Fruit fly (Drosophila melanogaster): ENCODE results near the gene tadr.

The tadr gene

DNA sequence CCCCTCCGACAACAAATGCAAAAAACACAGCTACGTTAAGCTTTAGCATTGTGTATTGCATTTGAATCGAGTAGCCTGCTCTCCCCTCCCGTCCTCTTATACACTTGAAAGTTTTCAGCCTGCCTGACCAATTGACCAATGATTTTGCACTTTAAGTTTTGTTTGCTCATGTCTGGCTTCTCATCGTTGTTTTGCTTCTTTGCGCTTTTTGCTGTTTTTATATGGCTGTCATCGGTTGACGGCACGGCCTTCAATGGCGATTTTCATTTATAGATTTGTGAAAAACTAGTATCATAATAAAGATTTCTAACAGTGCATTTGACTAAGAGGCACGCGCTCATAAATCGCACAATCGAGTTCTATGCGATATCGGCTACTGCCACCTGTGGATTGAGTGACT, 9.3 kb upstream of the tadr start:
- TF ChIP-seq Drgx (GFP tag; IDR thresholded peaks at IDR 0.05) (peak; percentile 40), tup (GFP tag; optimal IDR thresholded peaks at IDR 0.05) (no peak), sens (GFP tag) (peak; percentile 71)

DNA sequence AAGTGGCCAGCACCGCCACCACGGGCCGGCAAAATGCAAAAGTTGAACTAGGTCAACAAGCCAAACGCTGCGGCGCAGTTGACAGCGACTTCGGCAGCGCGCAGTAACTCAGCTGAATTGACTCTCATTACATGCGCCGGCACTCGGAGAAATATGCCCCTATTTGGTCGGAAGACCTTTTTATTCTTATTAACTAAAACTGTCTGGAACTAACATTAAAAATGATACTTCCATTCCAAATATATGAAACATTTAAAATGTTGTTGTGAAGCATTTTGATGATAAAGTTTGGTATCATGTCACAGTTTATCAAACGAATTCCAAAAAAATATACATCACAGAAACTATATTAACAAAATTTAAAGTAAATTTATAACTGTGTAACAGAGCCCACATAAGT, 8.1 kb upstream of the tadr start:
- TF ChIP-seq Hr51 (GFP tag; optimal IDR thresholded peaks at IDR 0.05) (peak in 1 of 2 experiments; percentile 13), Drgx (GFP tag; IDR thresholded peaks at IDR 0.05) (peak; percentile 53; the same call in 1 of the 2 replicates), CG17568 (GFP tag; optimal IDR thresholded peaks at IDR 0.05) (no peak)

DNA sequence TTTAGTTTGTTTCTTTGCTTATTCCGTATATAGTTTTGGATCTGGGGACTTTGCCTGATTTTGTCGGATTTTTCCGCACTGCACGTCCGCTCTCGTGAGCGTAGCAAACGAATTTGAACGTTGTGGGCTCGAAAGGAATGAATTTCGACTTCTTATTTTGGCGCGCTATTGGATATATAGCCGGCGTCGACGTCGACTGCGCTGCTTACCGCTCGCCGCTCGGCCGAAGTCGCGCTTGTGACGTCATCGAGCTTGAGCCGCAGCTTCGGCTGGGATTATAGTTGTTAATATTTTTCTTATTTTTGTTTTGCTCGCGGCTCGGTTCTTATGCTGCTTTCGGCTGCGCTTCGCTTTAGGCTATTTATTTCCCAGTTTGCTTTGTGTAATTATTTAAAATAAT, 5.4 kb upstream of the tadr start:
- peak; percentile 69 for TF ChIP-seq Deaf1 (tag; optimal IDR thresholded peaks at IDR 0.05)
- peak; percentile 91 for TF ChIP-seq CG13894 (tag; optimal IDR thresholded peaks at IDR 0.05)
- no peak; the same call in 2 of the 3 replicates for TF ChIP-seq dysf (GFP tag; IDR thresholded peaks at IDR 0.05)
- TF ChIP-seq pzg (GFP tag; optimal IDR thresholded peaks at IDR 0.05) = no peak
- TF ChIP-seq chinmo (GFP tag; IDR thresholded peaks at IDR 0.05; ENCODE audit: partially characterized antibody) = peak; percentile 87; the same call in 3 of the 4 replicates
- peak; percentile 64 for TF ChIP-seq Ets65A (GFP tag)
- TF ChIP-seq Adf1 (GFP tag; IDR thresholded peaks at IDR 0.05) = peak; percentile 84

DNA sequence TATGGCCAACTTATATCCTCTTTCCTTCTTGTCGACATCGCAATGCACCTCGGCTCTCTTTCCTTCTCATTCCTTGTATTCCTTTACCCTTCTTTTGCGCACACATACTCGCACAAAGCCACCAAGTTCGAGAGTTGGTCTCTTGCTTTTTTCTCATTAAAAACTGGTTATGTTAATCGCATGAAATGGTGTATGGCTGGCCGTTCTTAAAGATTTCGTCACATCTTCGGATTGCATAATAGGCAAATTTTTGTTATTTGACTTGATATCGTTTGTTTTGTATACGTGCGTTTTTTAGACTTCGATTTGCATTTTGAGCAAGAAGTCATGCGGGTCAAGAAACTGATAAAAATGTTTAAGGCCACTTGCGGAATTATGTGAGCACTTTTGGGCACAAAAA, 4.4 kb upstream of the tadr start:
- TF ChIP-seq vvl (GFP tag; IDR thresholded peaks at IDR 0.05) (peak; percentile 63), CG8089 (GFP tag; optimal IDR thresholded peaks at IDR 0.05) (no peak), sim (GFP tag; IDR thresholded peaks at IDR 0.05) (no peak), chinmo (GFP tag; IDR thresholded peaks at IDR 0.05; ENCODE audit: partially characterized antibody) (peak; percentile 80; the same call in 2 of the 4 replicates), pros (GFP tag; optimal IDR thresholded peaks at IDR 0.05) (peak; percentile 33), Pdp1 (GFP tag; optimal IDR thresholded peaks at IDR 0.05) (peak in 1 of 2 experiments; percentile 66), Asciz (GFP tag; optimal IDR thresholded peaks at IDR 0.05) (no peak), disco-r (GFP tag; optimal IDR thresholded peaks at IDR 0.05) (no peak), wek (GFP tag; optimal IDR thresholded peaks at IDR 0.05) (no peak)

DNA sequence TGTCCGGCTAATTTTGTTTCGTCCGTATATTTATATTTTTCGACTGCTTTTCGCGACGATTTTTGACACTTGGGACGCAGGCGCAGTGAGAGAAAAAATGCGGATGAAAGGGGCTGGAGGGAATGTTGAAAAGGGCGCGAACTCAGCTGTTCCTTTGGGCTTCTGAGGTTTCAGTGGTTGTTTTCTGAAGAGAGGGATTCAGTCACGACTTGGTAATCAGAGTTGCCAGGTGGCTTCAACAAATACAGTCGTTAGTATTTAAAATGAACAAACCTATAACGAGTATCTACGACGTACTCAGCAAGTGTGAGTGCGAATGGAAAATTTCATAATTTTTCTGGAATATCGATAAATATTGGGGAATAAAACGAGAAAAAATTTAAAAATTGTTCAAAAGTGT, 3.8 kb upstream of the tadr start, which contains the start of gene CG9265:
CG9265 (minus strand) TSS at position 68 of the 400 bp plus-strand sequence.
- peak; percentile 22 for TF ChIP-seq BEAF-32 (GFP tag; optimal IDR thresholded peaks at IDR 0.05)
- TF ChIP-seq phol (tag; optimal IDR thresholded peaks at IDR 0.05) = no peak
- TF ChIP-seq Myb (GFP tag; optimal IDR thresholded peaks at IDR 0.05) = peak; percentile 20
- no peak for TF ChIP-seq eve (GFP tag; optimal IDR thresholded peaks at IDR 0.05)
- TF ChIP-seq hkb (optimal IDR thresholded peaks at IDR 0.05) = no peak
- no peak for TF ChIP-seq hkb (GFP tag; IDR thresholded peaks at IDR 0.05)
- TF ChIP-seq crp (GFP tag; optimal IDR thresholded peaks at IDR 0.05) = peak in 1 of 2 experiments; percentile 52
- TF ChIP-seq CG10462 (GFP tag; optimal IDR thresholded peaks at IDR 0.05) = no peak
- peak in 1 of 2 experiments; percentile 3 for TF ChIP-seq Hr51 (GFP tag; optimal IDR thresholded peaks at IDR 0.05)
- peak; percentile 16 for TF ChIP-seq ind (GFP tag; optimal IDR thresholded peaks at IDR 0.05)
- no peak for TF ChIP-seq HmgD (GFP tag; optimal IDR thresholded peaks at IDR 0.05)
- no peak for TF ChIP-seq eyg (GFP tag; optimal IDR thresholded peaks at IDR 0.05)
- peak; percentile 58 for TF ChIP-seq seq (GFP tag; IDR thresholded peaks at IDR 0.05)
- no peak for TF ChIP-seq slp2 (GFP tag; optimal IDR thresholded peaks at IDR 0.05)
- TF ChIP-seq Med (GFP tag) = peak; percentile 48
- no peak for TF ChIP-seq mirr (GFP tag; optimal IDR thresholded peaks at IDR 0.05)
- TF ChIP-seq Stat92E (GFP tag; optimal IDR thresholded peaks at IDR 0.05) = no peak
- peak; percentile 4 for TF ChIP-seq gem (tag; optimal IDR thresholded peaks at IDR 0.05)
- TF ChIP-seq Rfx (GFP tag; IDR thresholded peaks at IDR 0.05) = peak; percentile 42
- no peak for TF ChIP-seq CG14667 (GFP tag; IDR thresholded peaks at IDR 0.05)
- no peak for TF ChIP-seq cwo (GFP tag; optimal IDR thresholded peaks at IDR 0.05)
- TF ChIP-seq TFAM (GFP tag; optimal IDR thresholded peaks at IDR 0.05) = no peak
- peak; percentile 21 for TF ChIP-seq pzg (GFP tag; optimal IDR thresholded peaks at IDR 0.05)
- TF ChIP-seq yki (optimal IDR thresholded peaks at IDR 0.05) = no peak
- TF ChIP-seq zfh2 (GFP tag; optimal IDR thresholded peaks at IDR 0.05) = no peak
- peak; percentile 14; the same call in 1 of the 2 replicates for TF ChIP-seq Ada2b (GFP tag; IDR thresholded peaks at IDR 0.05)

All from whole organism, embryonic.